Worm (Caenorhabditis elegans) whole organism, L4 larva: ENCODE data around the gene mksr-1.

Experiments
- F10B5.3 ChIP-seq: sonication (generic microtip); optimal IDR thresholded peaks from 2 replicates; lab custom pipeline; 2016; ENCODE audit warnings: mild to moderate bottlenecking, missing genetic modification characterization, missing compliant biosample characterization
- F37D6.2 ChIP-seq: sonication (generic microtip); optimal IDR thresholded peaks from 2 replicates; lab custom pipeline; 2016; ENCODE audit warnings: mild to moderate bottlenecking, missing genetic modification characterization, missing compliant biosample characterization
- R02D3.7 ChIP-seq: fragments of 150-350 bp; sonication (generic microtip); optimal IDR thresholded peaks from 3 replicates; lab custom pipeline; 2014; ENCODE audit warnings: missing biosample characterization, missing genetic modification characterization
- T26A8.4 ChIP-seq: fragments of 200-800 bp; sonication (Bioruptor generic); IDR thresholded peaks from 2 replicates; pipeline ENCODE4 v1.3.6; 2022; ENCODE audit warnings: missing genetic modification characterization, missing compliant biosample characterization
- ZK337.2 ChIP-seq: fragments of 200-800 bp; sonication (Bioruptor generic); IDR thresholded peaks from 2 replicates; pipeline ENCODE4 v1.3.6; 2022; ENCODE audit warnings: missing genetic modification reagents, missing genetic modification characterization, missing compliant biosample characterization
- ZK546.5 ChIP-seq, 2 experiments: sonication (generic microtip); optimal IDR thresholded peaks; 2 replicates each; lab custom pipeline; 2017; ENCODE audit warnings: missing biosample characterization in 2 of 2, missing genetic modification characterization in 2 of 2
- aha-1 ChIP-seq: fragments of 150-350 bp; peaks from one replicate; lab custom pipeline; 2014; ENCODE audit warnings: missing biosample characterization, missing genetic modification characterization
- ama-1 ChIP-seq: fragments of 150-350 bp; optimal IDR thresholded peaks from 2 replicates; lab custom pipeline; 2014; ENCODE audit warnings: inconsistent platforms, mixed read lengths
- arid-1 ChIP-seq: fragments of 200-800 bp; sonication (Bioruptor generic); conservative IDR thresholded peaks from 2 replicates; pipeline ENCODE4 v1.3.6; 2022; ENCODE audit warnings: missing genetic modification reagents, missing genetic modification characterization, missing compliant biosample characterization
- attf-4 ChIP-seq: sonication (generic microtip); optimal IDR thresholded peaks from 3 replicates; lab custom pipeline; 2017; ENCODE audit warnings: missing biosample characterization, missing genetic modification characterization
- ceh-20 ChIP-seq: fragments of 200-800 bp; sonication (Bioruptor generic); IDR thresholded peaks from 2 replicates; pipeline ENCODE4 v1.3.6; 2022; ENCODE audit warnings: missing genetic modification reagents, missing genetic modification characterization, missing compliant biosample characterization
- daf-12 ChIP-seq: fragments of 150-350 bp; optimal IDR thresholded peaks from 2 replicates; lab custom pipeline; 2014; ENCODE audit warnings: missing biosample characterization, missing genetic modification reagents, missing genetic modification characterization
- daf-16 ChIP-seq, 3 experiments: sonication (generic microtip); optimal IDR thresholded peaks; 2 replicates each; lab custom pipeline; 2016 to 2017; ENCODE audit warnings: missing genetic modification characterization in 3 of 3, missing genetic modification reagents in 3 of 3, mild to moderate bottlenecking in 2 of 3, missing compliant biosample characterization in 2 of 3, missing biosample characterization in 1 of 3, moderate library complexity in 1 of 3
- daf-8 ChIP-seq: fragments of 200-800 bp; sonication (Bioruptor generic); IDR thresholded peaks from 2 replicates; pipeline ENCODE4 v1.3.6; 2022; ENCODE audit warnings: missing genetic modification characterization, missing compliant biosample characterization
- dmd-6 ChIP-seq: fragments of 200-800 bp; sonication (Bioruptor generic); IDR thresholded peaks from 2 replicates; pipeline ENCODE4 v1.3.6; 2022; ENCODE audit warnings: missing genetic modification reagents, missing genetic modification characterization, missing compliant biosample characterization
- dmd-9 ChIP-seq: fragments of 200-800 bp; sonication (Bioruptor generic); IDR thresholded peaks from 2 replicates; pipeline ENCODE4 v1.3.6; 2022; ENCODE audit warnings: missing genetic modification reagents, missing genetic modification characterization, missing compliant biosample characterization
- dpl-1 ChIP-seq: fragments of 150-350 bp; optimal IDR thresholded peaks from 2 replicates; lab custom pipeline; 2014; ENCODE audit warnings: missing biosample characterization, missing genetic modification reagents, missing genetic modification characterization
- duxl-1 ChIP-seq: sonication (generic microtip); optimal IDR thresholded peaks from 2 replicates; lab custom pipeline; 2016; ENCODE audit warnings: mild to moderate bottlenecking, missing genetic modification characterization, moderate library complexity, missing compliant biosample characterization; ENCODE audit not compliant: poor library complexity
- dve-1 ChIP-seq: sonication (generic microtip); optimal IDR thresholded peaks from 2 replicates; lab custom pipeline; 2017; ENCODE audit warnings: antibody characterized with exemption, mild to moderate bottlenecking, missing genetic modification characterization, missing compliant biosample characterization; ENCODE audit not compliant: insufficient read depth
- gei-8 ChIP-seq: fragments of 200-800 bp; sonication (Bioruptor generic); optimal IDR thresholded peaks from 2 replicates; lab custom pipeline; 2018; ENCODE audit warnings: mild to moderate bottlenecking, missing genetic modification characterization, missing compliant biosample characterization
- hif-1 ChIP-seq, 2 experiments: sonication (generic microtip); optimal IDR thresholded peaks; 2 replicates each; lab custom pipeline; 2016 to 2017; ENCODE audit warnings: missing compliant biosample characterization in 2 of 2, missing genetic modification characterization in 2 of 2, missing genetic modification reagents in 2 of 2, missing genotype in 2 of 2, mild to moderate bottlenecking in 1 of 2
- hlh-11 ChIP-seq: fragments of 200-800 bp; sonication (Bioruptor generic); optimal IDR thresholded peaks from 2 replicates; lab custom pipeline; 2018; ENCODE audit warnings: mild to moderate bottlenecking, missing genetic modification characterization, missing compliant biosample characterization
- hlh-30 ChIP-seq: sonication (generic microtip); optimal IDR thresholded peaks from 2 replicates; lab custom pipeline; 2017; ENCODE audit warnings: antibody characterized with exemption, mild to moderate bottlenecking, missing genetic modification characterization, missing compliant biosample characterization; ENCODE audit not compliant: insufficient read depth
- jun-1 ChIP-seq: fragments of 150-350 bp; optimal IDR thresholded peaks from 2 replicates; lab custom pipeline; 2014; ENCODE audit warnings: missing biosample characterization, missing genetic modification reagents, missing genetic modification characterization
- lin-15B ChIP-seq: fragments of 150-350 bp; sonication (generic microtip); optimal IDR thresholded peaks from 3 replicates; lab custom pipeline; 2014; ENCODE audit warnings: missing biosample characterization, missing genetic modification characterization
- lin-38 ChIP-seq: fragments of 200-800 bp; sonication (Bioruptor generic); IDR thresholded peaks from 2 replicates; pipeline ENCODE4 v1.3.6; 2022; ENCODE audit warnings: missing genetic modification reagents, missing genetic modification characterization, missing compliant biosample characterization
- lin-39 ChIP-seq: fragments of 150-350 bp; optimal IDR thresholded peaks from 2 replicates; lab custom pipeline; 2014; ENCODE audit warnings: missing biosample characterization, missing genetic modification reagents, missing genetic modification characterization
- mdl-1 ChIP-seq, 2 experiments: fragments of 150-350 bp in 1 of 2; sonication (generic microtip) in 1 of 2; optimal IDR thresholded peaks; 2 replicates each; lab custom pipeline; 2014 to 2017; ENCODE audit warnings: missing biosample characterization in 2 of 2, missing genetic modification characterization in 2 of 2
- mep-1 ChIP-seq: fragments of 150-350 bp; sonication (generic microtip); optimal IDR thresholded peaks from 3 replicates; lab custom pipeline; 2014; ENCODE audit warnings: missing biosample characterization, missing genetic modification characterization
- mxl-3 ChIP-seq: fragments of 200-800 bp; sonication (Bioruptor generic); optimal IDR thresholded peaks from 2 replicates; lab custom pipeline; 2018; ENCODE audit warnings: mild to moderate bottlenecking, missing genetic modification characterization, missing compliant biosample characterization
- nhr-28 ChIP-seq: fragments of 150-350 bp; optimal IDR thresholded peaks from 2 replicates; lab custom pipeline; 2014; ENCODE audit warnings: missing biosample characterization, missing genetic modification characterization
- nhr-42 ChIP-seq: fragments of 200-800 bp; sonication (Bioruptor generic); IDR thresholded peaks from 2 replicates; pipeline ENCODE4 v1.3.6; 2022; ENCODE audit warnings: missing genetic modification characterization, missing compliant biosample characterization
- nhr-48 ChIP-seq: sonication (generic microtip); optimal IDR thresholded peaks from 2 replicates; lab custom pipeline; 2016; ENCODE audit warnings: mild to moderate bottlenecking, missing genetic modification characterization, missing compliant biosample characterization
- php-3 ChIP-seq: fragments of 200-800 bp; sonication (Bioruptor generic); IDR thresholded peaks from 2 replicates; pipeline ENCODE4 v1.3.6; 2022; ENCODE audit warnings: missing genetic modification reagents, missing genetic modification characterization, missing compliant biosample characterization
- saeg-2 ChIP-seq: fragments of 200-800 bp; sonication (Bioruptor generic); IDR thresholded peaks from 2 replicates; pipeline ENCODE4 v1.3.6; 2022; ENCODE audit warnings: missing genetic modification reagents, missing genetic modification characterization, missing compliant biosample characterization
- set-16 ChIP-seq: fragments of 200-800 bp; sonication (Bioruptor generic); IDR thresholded peaks from 2 replicates; pipeline ENCODE4 v1.3.6; 2022; ENCODE audit warnings: missing genetic modification reagents, missing genetic modification characterization, missing compliant biosample characterization
- spr-1 ChIP-seq: sonication (generic microtip); optimal IDR thresholded peaks from 2 replicates; lab custom pipeline; 2016; ENCODE audit warnings: mild to moderate bottlenecking, missing genetic modification characterization, missing compliant biosample characterization
- spr-3 ChIP-seq: fragments of 200-800 bp; sonication (Bioruptor generic); optimal IDR thresholded peaks from 2 replicates; lab custom pipeline; 2018; ENCODE audit warnings: mild to moderate bottlenecking, missing genetic modification characterization, missing compliant biosample characterization
- unc-39 ChIP-seq: sonication (generic microtip); optimal IDR thresholded peaks from 2 replicates; lab custom pipeline; 2017; ENCODE audit warnings: missing biosample characterization, missing genetic modification characterization
- unc-62 ChIP-seq, 3 experiments: fragments of 150-350 bp in 1 of 3; sonication (generic microtip); optimal IDR thresholded peaks in 2 of 3; peaks in 1 of 3; 1 replicate in 1 of 3; 2 replicates in 2 of 3; lab custom pipeline; 2014 to 2017; ENCODE audit warnings: missing biosample characterization in 3 of 3, missing genetic modification characterization in 3 of 3, missing genetic modification reagents in 3 of 3, missing genotype in 1 of 3
- ztf-11 ChIP-seq: fragments of 150-350 bp; optimal IDR thresholded peaks from 2 replicates; lab custom pipeline; 2014; ENCODE audit warnings: missing biosample characterization, missing genetic modification characterization
- ztf-7 ChIP-seq: fragments of 150-350 bp; optimal IDR thresholded peaks from 2 replicates; lab custom pipeline; 2014; ENCODE audit warnings: missing biosample characterization, missing genetic modification characterization

Gene mksr-1

DNA sequence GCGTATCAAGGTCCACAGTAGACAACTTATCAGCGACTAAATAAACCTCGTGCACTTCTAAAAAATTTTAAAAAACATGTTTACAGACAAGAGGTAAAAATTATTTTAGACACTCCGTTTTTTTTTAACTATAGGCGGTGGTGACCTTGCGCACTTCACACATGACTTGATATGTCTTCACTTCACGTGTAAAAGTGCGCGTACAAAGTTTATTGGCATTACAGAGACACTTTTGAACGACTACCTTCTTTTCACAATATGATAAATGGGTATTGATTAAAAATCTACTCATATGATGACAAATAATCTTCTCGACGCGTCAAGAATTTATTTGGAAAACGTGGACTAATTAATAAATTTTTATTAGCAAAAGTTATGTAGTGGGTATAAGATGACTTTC is 42.2 kb downstream of the mksr-1 start (continued):
- TF ChIP-seq spr-1 = no peak
- peak; percentile 91 for TF ChIP-seq hlh-30 (tag; lab: Kevin White, UChicago)
- TF ChIP-seq mep-1 (tag; lab: Kevin White, UChicago) = peak; percentile 52
- no peak for TF ChIP-seq daf-12 (tag; lab: Kevin White, UChicago)
- no peak for TF ChIP-seq lin-15B
- TF ChIP-seq duxl-1 (tag; lab: Kevin White, UChicago) = no peak
- TF ChIP-seq unc-39 (tag; lab: Kevin White, UChicago) = no peak
- no peak for TF ChIP-seq F10B5.3 (tag; lab: Kevin White, UChicago)
- no peak for TF ChIP-seq ZK337.2 (GFP tag; lab: Robert Waterston, UW)
- TF ChIP-seq lin-39 (tag; lab: Kevin White, UChicago) = no peak
- TF ChIP-seq nhr-28 (tag; lab: Kevin White, UChicago) = peak; percentile 57
- no peak for TF ChIP-seq spr-3 (GFP tag; lab: Kevin White, UChicago)
- TF ChIP-seq ceh-20 (GFP tag; lab: Robert Waterston, UW) = no peak
- peak; percentile 42 for TF ChIP-seq hlh-11 (tag; lab: Kevin White, UChicago)
- TF ChIP-seq attf-4 (tag; lab: Kevin White, UChicago) = no peak
- no peak for TF ChIP-seq dmd-9 (GFP tag; lab: Robert Waterston, UW)
- no peak for TF ChIP-seq ztf-11 (tag; lab: Kevin White, UChicago)
- no peak for TF ChIP-seq lin-38 (GFP tag; lab: Robert Waterston, UW)
- TF ChIP-seq set-16 (GFP tag; lab: Robert Waterston, UW) = no peak
- TF ChIP-seq daf-16 (GFP tag; optimal IDR thresholded peaks at IDR 0.05; lab: Kevin White, UChicago) = no peak
- no peak for TF ChIP-seq daf-16 (tag; optimal IDR thresholded peaks at IDR 0.05; lab: Kevin White, UChicago)
- no peak for TF ChIP-seq nhr-48 (tag; lab: Kevin White, UChicago)
- no peak for TF ChIP-seq aha-1 (tag; lab: Kevin White, UChicago)
- TF ChIP-seq dve-1 (tag; lab: Kevin White, UChicago) = peak; percentile 12
- TF ChIP-seq php-3 (GFP tag; lab: Robert Waterston, UW) = no peak
- no peak for TF ChIP-seq T26A8.4 (GFP tag; lab: Robert Waterston, UW)
- no peak for TF ChIP-seq jun-1 (tag; lab: Kevin White, UChicago)
- no peak for TF ChIP-seq ztf-7
- TF ChIP-seq hif-1 (tag; optimal IDR thresholded peaks at IDR 0.05; lab: Kevin White, UChicago) = peak in 1 of 2 experiments; percentile 3
- TF ChIP-seq daf-8 (GFP tag; lab: Robert Waterston, UW) = no peak
- TF ChIP-seq mdl-1 (tag; optimal IDR thresholded peaks at IDR 0.05; lab: Kevin White, UChicago) = peak in 1 of 2 experiments; percentile 68
- TF ChIP-seq R02D3.7 (tag; lab: Kevin White, UChicago) = no peak
- TF ChIP-seq F37D6.2 = no peak
- no peak for TF ChIP-seq dpl-1 (GFP tag; lab: Kevin White, UChicago)
- TF ChIP-seq mxl-3 (GFP tag; lab: Kevin White, UChicago) = peak; percentile 35
- TF ChIP-seq saeg-2 (GFP tag; lab: Robert Waterston, UW) = no peak

DNA sequence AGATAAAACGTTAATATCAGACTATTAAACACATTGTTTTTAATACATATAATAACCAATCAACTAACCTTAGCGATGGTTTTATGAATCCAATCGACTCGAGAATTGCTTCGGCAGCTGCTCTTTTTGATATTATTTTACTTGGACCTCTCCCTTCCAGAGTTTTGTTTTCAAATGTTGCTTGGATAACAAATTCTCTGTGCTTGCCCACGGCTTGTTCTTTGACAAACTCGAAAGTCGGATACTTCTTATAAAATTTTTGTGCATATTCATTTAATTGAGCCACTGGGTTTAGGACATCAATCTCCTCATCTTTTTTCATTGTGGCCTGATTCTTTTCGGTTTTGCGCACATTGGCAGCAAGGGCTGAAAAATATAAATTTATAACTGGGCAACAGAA is 43.9 kb downstream of the mksr-1 start, which contains the start of gene F55A4.3:
TSS of gene F55A4.3 (minus strand) at position 101 of the 400 bp plus-strand sequence.
- TF ChIP-seq saeg-2 (GFP tag; lab: Robert Waterston, UW) = no peak
- no peak for TF ChIP-seq gei-8 (GFP tag; lab: Kevin White, UChicago)
- TF ChIP-seq ama-1 (lab: Kevin White, UChicago) = no peak
- TF ChIP-seq dmd-6 (GFP tag; lab: Robert Waterston, UW) = no peak
- no peak for TF ChIP-seq ZK546.5 (tag; optimal IDR thresholded peaks at IDR 0.05; lab: Kevin White, UChicago)
- no peak for TF ChIP-seq unc-62 (GFP tag; optimal IDR thresholded peaks at IDR 0.05 in 1 of 2; lab: Kevin White, UChicago)
- TF ChIP-seq unc-62 (tag; optimal IDR thresholded peaks at IDR 0.05; lab: Kevin White, UChicago) = no peak
- TF ChIP-seq arid-1 (GFP tag; lab: Robert Waterston, UW) = no peak
- no peak for TF ChIP-seq nhr-42 (GFP tag; lab: Robert Waterston, UW)
